Worm (Caenorhabditis elegans): ENCODE results near the gene ergi-1.

ce11 chrX:2079536-2079935, 44.5 kb upstream of the ergi-1 start, which contains the start of gene F49H12.4:
- TF ChIP-seq unc-39 (tag; optimal IDR thresholded peaks at IDR 0.05) (no peak), R02D3.7 (tag; optimal IDR thresholded peaks at IDR 0.05) (no peak), nhr-10 (tag; optimal IDR thresholded peaks at IDR 0.05) (no peak), ZK546.5 (tag; optimal IDR thresholded peaks at IDR 0.05) (no peak), snpc-4 (tag; optimal IDR thresholded peaks at IDR 0.05) (no peak), blmp-1 (tag; optimal IDR thresholded peaks at IDR 0.05; ENCODE audit: insufficient read depth) (no peak), elt-3 (tag; optimal IDR thresholded peaks at IDR 0.05) (no peak), nhr-12 (tag; optimal IDR thresholded peaks at IDR 0.05) (no peak), lin-13 (GFP tag; optimal IDR thresholded peaks at IDR 0.05) (no peak), unc-62 (GFP tag; optimal IDR thresholded peaks at IDR 0.05) (no peak), nhr-237 (tag; optimal IDR thresholded peaks at IDR 0.05) (no peak)

Data from whole organism, L2 larva.